Fruit fly (Drosophila melanogaster): ENCODE data around the gene Pomp.
A peak's percentile ranks its signal among the peaks of the same experiment; 100 is the strongest.

Pomp gene

DNA sequence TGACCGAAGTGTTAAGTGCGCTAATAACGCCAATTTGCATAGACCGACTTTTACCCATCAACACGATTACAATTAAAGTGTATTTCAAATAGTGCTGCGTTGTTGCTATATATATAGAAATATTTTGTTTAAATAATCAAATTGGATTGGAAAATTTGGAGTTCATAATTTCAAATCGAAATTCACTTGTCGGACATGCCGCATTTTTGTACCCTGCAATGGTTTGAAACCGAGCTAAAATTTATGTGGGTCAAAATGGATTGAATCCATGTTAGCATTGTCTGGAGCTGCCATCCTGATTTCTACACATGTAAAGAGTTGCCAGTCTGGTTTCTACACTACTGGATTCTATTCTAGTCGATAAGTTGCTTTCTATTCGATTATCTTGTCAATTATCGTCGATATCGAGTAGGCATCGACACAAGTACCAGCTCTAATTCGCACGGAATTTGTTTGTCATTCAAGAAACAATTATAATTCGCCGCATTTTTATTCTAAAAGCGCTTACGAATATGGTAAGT, at the start of gene Pomp:
Gene Pomp, plus strand, starts transcription at position 386 of the 521 bp plus-strand sequence.
- TF ChIP-seq CG17801 (GFP tag; optimal IDR thresholded peaks at IDR 0.05; ENCODE audit: partially characterized antibody): peak; percentile 32

dm6 chr2L:20752160-20752559, 35.3 kb upstream of the Pomp start, which contains the start of the genes Amacr and Ns4:
TSS of gene Amacr (minus strand) at chr2L:20752341.
TSS of gene Ns4 (plus strand) at chr2L:20752476.
- TF ChIP-seq CG17801 (GFP tag; optimal IDR thresholded peaks at IDR 0.05; ENCODE audit: partially characterized antibody): peak; percentile 69

DNA sequence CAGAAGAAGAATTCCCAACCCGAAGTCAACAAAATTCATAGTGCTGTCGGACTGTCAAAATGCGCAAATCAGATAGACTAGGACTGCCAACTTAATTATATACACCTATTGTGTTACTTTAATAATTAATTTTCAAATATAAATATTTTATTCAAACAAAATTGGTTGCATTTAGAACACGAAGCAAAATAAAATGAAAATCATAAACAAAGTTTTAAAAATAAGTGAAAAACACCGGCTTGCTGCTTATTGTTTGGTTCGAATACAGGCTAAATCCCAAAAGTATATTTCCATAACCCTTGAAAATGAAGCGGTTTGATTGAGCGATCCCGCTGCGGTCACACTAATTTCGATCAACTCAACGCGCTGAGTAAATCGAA, 29.7 kb upstream of the Pomp start, which contains the start of the genes Rhau and dia:
Gene Rhau, minus strand, starts transcription at position 178 of the 380 bp plus-strand sequence.
Gene dia, plus strand, starts transcription at position 337 of the 380 bp plus-strand sequence.
- no peak for TF ChIP-seq CG17801 (GFP tag; optimal IDR thresholded peaks at IDR 0.05; ENCODE audit: partially characterized antibody)

dm6 chr2L:20758188-20758846, 29.1 kb upstream of the Pomp start:
- peak; percentile 58 for TF ChIP-seq CG17801 (GFP tag; optimal IDR thresholded peaks at IDR 0.05; ENCODE audit: partially characterized antibody)

DNA sequence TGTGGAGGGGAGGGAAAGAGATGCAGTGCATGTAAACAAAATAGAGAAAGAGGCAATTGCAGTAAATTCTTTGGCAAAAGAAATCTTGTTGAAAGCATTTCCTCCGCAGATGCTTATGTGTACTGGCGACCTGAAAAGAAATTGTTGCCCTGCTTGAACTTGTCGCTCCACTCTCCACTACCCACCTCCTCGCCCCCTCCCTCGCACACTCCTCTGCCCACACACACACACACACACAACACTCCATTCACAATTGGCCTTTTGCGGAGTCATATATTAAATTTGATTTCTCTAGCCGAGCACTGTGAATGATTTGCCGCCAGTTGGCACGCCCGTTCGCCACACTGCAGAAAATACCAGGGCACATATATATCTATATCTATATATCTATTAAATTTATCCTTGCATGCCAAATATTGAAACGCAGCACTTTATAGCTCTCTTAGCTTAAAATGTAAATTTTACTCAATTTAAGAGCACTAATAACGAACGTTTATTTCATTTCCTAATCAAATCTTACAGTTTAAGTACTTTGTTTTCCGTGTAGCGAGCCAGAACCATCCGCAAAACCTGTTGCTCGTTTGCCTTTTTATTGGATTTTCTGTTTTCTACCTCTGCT, 28.5 kb upstream of the Pomp start:
- TF ChIP-seq CG17801 (GFP tag; optimal IDR thresholded peaks at IDR 0.05; ENCODE audit: partially characterized antibody): no peak

DNA sequence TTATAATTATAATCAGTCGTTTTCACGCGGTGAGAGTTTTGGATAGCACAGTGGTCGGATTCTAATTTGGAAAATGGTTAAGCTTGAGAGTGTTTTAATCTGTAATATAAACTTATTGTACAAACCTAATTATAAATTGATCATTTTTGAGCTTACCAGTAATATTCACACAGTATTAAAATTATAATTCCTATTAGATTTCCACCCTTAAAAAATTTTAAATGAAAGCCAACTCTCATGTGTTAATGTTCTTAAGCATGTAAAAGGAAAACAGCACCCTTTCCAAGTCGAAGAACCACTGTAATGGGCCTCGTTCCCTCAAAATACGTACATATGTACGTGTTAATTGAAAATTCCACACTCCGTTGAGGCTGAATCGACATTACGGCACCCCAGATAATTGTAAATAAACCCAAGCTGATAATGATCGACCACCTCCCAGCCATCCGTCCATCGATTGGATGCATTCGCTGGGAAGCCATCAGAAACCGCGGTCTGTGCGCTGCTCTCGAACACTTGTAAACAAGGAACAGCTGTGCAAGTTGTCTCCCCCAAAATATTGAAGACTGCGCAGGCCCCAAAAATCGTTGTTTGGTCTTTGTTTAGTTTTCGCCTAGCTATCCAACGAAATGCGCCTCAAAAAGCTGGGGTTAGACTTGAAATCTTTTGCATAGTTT, 27.5 kb upstream of the Pomp start:
- peak; percentile 79 for TF ChIP-seq CG17801 (GFP tag; optimal IDR thresholded peaks at IDR 0.05; ENCODE audit: partially characterized antibody)

- no peak for TF ChIP-seq CG17801 (GFP tag; optimal IDR thresholded peaks at IDR 0.05; ENCODE audit: partially characterized antibody)
Measured at dm6 chr2L:20760956-20761355, 26.5 kb upstream of the Pomp start.

- TF ChIP-seq CG17801 (GFP tag; optimal IDR thresholded peaks at IDR 0.05; ENCODE audit: partially characterized antibody): peak; percentile 96
Measured at dm6 chr2L:20761951-20762538, 25.4 kb upstream of the Pomp start.

- no peak for TF ChIP-seq CG17801 (GFP tag; optimal IDR thresholded peaks at IDR 0.05; ENCODE audit: partially characterized antibody)
Measured at dm6 chr2L:20764663-20765062, 22.8 kb upstream of the Pomp start.

DNA sequence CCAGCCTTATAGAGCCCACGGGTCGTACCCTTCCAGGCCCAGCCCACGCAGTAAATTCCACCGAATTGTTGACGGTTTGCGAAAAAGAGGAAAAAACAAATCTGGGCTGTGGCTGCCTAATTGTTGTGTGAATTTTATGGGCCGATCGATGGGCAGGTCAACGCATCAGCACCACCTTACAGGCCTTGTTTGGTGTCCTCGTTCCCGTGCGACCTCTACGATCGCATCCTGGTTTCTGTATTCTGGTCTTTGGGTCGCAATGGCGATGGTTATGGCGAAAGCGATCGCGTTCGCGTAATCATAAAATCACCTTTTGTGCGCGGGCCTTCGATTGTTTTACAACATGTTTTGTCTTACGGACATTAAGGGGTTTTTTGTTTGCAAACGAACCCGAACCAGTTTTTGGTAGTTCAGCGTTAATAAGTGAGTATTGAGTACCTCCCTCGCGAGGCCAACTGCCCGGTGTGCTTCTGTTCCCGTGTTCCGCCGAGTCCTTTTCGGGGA, 18.8 kb upstream of the Pomp start:
- no peak for TF ChIP-seq CG17801 (GFP tag; optimal IDR thresholded peaks at IDR 0.05; ENCODE audit: partially characterized antibody)

- peak; percentile 10 for TF ChIP-seq CG17801 (GFP tag; optimal IDR thresholded peaks at IDR 0.05; ENCODE audit: partially characterized antibody)
Measured at dm6 chr2L:20770242-20770769, 17.1 kb upstream of the Pomp start, which contains the start of gene cad. TSS of gene cad (plus strand) at chr2L:20770731.

DNA sequence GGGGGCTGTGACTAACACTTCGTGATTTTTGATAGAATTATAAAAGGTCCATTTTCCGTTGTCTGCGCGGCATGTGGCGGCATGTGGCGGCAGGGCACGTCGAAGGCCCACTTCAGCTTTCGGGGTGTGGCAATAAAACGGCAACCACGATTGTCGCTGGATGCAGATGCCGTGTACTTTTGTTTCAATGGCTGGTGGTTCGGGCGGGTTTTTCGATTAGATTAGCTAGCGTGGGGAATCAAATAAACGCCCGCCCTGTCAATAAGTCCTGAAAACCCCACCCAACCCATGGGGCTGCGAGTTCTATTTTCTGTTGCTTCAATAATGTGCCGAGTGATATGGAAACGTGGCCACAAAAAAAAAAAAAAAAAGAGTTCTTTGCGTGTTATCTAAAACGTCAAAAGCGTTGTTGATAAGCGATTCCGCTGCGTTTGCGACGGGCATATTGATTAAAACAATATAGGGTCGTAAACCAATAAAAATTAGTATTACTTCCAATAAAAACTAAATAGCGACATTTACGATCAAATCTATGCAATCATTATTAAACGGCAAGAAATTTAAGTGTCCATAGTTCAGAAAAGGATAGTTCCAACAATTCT, 13.9 kb upstream of the Pomp start:
- TF ChIP-seq CG17801 (GFP tag; optimal IDR thresholded peaks at IDR 0.05; ENCODE audit: partially characterized antibody): peak; percentile 16

DNA sequence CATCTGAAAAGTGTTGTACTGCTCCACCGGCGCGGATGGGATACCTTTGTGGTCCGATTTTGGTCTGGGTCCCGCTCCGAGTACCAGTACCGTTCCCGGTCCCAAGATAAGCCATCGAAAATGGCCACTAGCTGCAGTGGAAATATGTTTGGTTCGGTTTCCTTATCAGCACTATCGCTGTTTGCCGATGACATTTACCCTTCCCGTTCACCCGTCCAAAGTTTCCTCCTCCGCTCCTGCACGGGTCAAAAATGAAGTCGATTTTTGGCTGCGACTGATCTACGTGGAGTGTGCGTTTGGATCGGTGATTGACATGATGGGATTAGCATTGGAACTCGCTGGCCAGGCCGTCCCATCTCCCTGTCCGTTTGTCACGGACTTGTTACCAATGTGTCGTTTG, 13.0 kb upstream of the Pomp start:
- TF ChIP-seq CG17801 (GFP tag; optimal IDR thresholded peaks at IDR 0.05; ENCODE audit: partially characterized antibody): no peak

- no peak for TF ChIP-seq CG17801 (GFP tag; optimal IDR thresholded peaks at IDR 0.05; ENCODE audit: partially characterized antibody)
Measured at dm6 chr2L:20775941-20776340, 11.5 kb upstream of the Pomp start.

Data from ovary, adult (tissue).